Fruit fly (Drosophila melanogaster): ENCODE measurements around the gene CG16719.

The CG16719 gene

DNA sequence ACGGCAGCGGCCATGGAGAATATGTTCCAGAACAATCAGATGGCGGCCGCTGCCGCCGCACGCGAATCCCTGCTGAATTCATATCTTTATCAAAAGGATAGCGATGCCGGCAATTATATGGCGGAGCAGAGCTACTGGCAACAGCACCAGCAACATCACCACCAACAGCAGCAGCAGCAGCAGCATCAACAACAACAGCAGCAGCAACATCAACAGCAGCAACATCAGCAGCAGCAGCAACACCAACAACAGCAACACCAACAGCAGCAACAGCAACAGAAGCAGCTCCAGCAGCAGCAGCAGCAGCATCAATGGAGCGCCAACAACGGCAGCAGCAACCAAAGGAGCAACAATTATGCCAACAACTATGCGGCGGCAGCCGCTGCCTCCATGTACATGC, 23.8 kb downstream of the CG16719 start:
- no peak for TF ChIP-seq CTCF (optimal IDR thresholded peaks at IDR 0.05)
- TF ChIP-seq CG8478 (optimal IDR thresholded peaks at IDR 0.05): no peak

DNA sequence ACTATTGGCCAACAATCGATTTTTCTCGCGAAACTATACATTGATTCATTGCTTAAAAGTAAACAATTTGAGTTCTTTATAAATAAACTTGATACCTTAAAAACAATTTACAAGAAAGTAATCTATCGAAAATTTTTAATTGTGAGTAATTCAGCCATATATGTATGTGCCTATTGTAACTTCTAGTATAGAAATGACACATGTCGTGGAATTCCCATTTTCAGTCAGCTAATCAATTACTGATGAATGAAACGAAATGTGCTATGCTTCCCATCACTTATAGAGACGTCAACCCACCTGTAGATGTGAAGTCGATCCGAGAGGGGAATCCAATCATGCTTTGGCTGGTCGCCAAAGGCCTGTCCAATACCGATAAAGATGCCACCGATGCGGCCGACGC, 26.2 kb downstream of the CG16719 start:
- TF ChIP-seq CG8478 (optimal IDR thresholded peaks at IDR 0.05) (no peak), CTCF (optimal IDR thresholded peaks at IDR 0.05) (no peak)

DNA sequence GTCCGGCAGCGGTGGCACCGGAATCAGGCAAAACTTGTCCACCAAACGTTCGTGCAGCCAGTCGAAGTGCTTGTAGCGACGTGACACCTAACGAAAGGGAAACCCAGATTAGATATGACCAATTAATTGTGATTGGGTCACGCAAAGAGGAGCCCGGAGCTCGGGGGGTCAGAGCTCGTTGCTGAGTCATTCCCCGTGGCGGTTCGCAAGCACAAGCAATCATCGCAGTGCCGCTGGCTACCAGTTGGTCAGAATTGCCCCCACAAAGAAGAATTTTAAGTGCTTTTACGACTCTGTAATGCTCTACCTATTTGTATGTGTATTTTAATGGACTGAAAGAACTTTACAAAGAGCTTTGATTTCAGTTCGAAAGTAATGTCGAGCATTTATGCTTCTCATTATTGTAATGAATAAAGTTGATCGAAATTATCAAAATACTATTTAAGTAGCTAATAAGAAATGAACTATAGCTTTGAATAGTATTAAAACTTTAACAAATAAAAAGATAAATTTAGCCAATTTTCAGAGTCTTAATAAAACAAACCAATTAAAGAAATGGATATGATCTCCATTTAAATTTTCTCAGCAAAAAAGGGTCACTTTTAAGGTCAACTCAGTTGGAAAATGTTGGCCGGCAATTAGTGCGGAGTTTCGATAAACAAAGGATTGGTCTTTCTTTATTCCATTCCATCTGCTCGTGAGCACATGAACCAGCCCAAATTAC, 27.3 kb downstream of the CG16719 start:
- no peak for TF ChIP-seq CTCF (optimal IDR thresholded peaks at IDR 0.05)
- TF ChIP-seq CG8478 (optimal IDR thresholded peaks at IDR 0.05): no peak

DNA sequence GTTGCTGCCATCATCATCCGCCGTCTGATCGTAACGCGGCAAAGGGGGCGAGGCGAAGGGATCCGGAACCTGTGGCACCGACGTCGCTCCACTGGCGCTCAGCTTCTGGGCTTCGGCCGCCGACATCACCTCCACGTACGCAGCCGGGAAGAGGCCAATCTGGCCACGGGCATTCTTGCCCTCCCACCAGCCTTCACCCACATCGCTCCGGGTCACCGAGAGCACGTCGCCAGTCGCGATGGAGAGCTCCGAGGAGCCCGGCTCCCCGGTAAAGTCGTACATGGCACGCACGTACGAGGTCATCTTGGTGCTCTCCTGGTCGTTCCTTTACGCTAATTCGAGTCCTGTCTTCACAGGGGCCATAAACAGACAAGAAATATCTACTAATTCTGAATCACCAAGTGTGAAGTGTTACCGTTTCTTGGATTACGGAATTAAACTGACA, 28.4 kb downstream of the CG16719 start, which contains the start of gene SH3PX1:
Gene SH3PX1 (minus strand): TSS at position 445 of the 445 bp plus-strand sequence.
- TF ChIP-seq CG8478 (optimal IDR thresholded peaks at IDR 0.05) (no peak), CTCF (optimal IDR thresholded peaks at IDR 0.05) (no peak)

DNA sequence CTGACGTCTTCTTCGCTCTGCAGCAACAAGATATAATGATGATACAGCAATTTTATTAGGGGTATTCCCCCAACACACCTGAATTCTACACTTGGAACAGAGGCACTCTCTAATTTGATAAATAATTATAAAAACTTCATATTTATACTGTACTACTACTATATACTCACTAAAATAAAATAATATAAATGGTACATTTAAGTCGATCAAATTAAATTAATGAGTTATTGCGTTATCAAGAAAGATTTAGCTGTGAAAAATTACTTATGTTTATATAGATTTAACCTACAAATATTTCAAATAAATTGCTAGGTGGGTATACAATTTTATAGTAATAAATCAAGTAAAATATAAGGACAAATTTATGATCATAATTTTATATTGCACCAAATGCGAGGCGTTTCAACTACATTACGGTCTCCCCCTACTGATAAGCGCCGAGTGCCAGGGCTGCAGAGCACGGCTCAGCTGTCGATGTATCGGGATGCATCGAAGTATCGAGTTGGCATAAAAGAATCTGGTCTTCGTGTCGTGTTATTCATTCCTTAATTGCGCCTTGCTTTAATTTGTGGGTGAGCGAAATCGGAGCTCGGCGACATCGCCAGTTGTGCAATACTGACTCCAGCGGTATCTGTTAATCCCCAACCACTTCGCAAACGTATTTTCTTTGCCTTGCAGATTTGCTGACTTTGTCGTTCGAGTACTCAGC, 29.0 kb downstream of the CG16719 start, which contains the start of gene vsg:
Gene vsg (plus strand): TSS at position 497 of the 709 bp plus-strand sequence.
- TF ChIP-seq CG8478 (optimal IDR thresholded peaks at IDR 0.05) (no peak), CTCF (optimal IDR thresholded peaks at IDR 0.05) (no peak)

DNA sequence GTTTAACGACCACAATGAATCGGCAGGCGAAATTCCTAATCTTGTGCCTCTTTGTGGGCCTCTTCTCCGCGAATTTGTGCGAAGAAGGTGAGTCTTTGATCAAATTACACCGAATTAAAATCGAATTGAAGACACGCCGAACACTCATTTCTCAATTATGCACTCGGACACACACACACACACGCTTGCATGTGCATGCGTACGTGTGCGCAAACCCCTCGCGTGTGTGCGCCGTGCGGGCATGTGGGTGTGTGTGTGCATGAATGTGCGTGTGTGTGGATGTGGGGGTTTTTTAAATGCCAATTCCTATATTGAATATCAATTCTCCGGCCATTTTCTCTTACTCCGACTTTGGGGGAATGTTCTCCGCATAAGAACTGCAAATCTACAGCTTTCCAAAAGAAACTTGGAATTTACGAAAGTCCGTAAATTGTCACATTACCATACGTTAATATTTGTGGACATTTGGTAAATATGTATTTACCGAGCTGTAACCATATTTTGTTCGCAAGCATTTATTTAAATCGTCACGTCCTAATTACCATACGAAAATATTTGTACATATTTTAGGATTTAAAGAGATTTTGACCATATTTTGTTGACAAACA, 29.7 kb downstream of the CG16719 start:
- TF ChIP-seq CG8478 (optimal IDR thresholded peaks at IDR 0.05) (no peak), CTCF (optimal IDR thresholded peaks at IDR 0.05) (no peak)

DNA sequence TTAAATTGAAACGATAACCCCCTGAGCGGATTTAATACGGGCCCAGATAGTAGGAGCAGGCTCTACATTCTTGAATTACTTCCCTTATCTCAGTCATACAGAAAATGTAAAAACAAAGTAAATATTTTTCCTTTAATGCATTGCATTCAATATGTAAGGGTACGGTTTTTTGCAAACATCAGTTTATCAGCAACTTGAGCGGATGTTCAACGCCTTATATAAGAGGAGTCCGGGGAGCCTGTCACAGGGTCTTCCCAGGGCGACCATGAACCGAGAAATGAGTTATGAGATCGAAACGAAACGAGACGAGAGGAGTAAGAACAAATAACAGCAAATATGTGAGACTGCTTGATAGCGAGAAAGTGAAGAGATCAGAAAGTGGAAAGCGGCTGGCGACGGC, 31.6 kb downstream of the CG16719 start:
- TF ChIP-seq CTCF (optimal IDR thresholded peaks at IDR 0.05) (no peak), CG8478 (optimal IDR thresholded peaks at IDR 0.05) (no peak)

DNA sequence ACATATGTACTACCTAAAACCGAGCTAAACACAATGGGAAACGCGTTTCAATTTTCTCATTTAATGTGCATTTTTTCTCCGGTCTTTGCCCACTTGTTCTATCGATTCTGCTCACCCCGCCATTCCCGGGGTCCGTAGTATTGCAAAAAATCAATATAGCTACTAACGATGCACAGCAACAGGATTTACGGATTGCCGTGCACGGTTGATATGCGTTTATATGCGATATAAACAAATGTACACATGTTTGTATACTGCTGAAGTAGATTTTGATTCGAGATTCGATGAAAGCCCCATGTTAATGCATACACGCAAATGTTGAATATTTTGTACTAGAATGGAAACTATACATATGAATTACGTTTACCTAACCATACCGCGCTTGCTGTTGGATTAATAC, 32.1 kb downstream of the CG16719 start:
- no peak for TF ChIP-seq CG8478 (optimal IDR thresholded peaks at IDR 0.05)
- TF ChIP-seq CTCF (optimal IDR thresholded peaks at IDR 0.05): no peak

DNA sequence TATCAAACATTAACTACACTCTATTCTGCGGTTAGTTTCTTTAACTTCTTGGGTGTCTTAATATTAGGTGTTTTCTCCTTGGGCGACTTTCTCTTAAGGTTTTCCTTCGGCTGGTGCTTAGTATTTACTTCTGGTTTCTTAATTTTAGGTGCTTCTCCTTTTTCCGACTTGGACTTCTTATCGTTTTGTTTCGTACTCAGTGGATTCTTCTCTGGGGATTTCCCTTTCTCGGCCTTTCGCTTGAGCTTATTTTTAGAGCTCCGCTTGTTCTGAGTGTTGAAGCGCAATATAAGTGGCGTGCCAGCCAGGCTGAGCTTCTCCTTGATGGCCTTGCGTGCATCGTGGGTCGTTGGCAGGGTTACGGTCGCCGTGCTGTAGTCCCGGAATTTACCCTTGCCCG, 32.9 kb downstream of the CG16719 start:
- TF ChIP-seq CTCF (optimal IDR thresholded peaks at IDR 0.05): no peak
- no peak for TF ChIP-seq CG8478 (optimal IDR thresholded peaks at IDR 0.05)

DNA sequence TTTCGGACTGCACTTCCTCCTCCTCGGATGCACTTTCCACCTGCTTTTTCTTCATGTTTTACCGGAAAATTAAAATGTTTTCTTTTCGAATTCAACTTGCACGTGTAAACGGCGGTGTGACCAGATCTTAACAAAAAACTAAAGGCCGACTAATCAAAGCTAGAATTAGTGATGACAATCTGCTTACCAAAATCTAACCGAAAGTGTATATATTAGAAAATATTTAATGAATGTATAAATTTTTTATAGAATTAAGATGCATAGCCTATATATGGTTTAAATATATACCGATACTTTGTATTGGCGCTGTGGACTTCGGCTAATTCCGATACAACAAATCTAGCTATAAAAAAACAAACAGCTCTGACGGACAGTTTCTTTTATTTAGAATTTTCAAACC, 34.0 kb downstream of the CG16719 start, which contains the start of the genes CG18178 and CG14174:
Gene CG18178 (minus strand): TSS at position 216 of the 400 bp plus-strand sequence.
Gene CG14174 (plus strand): TSS at position 400 of the 400 bp plus-strand sequence.
- TF ChIP-seq CG8478 (optimal IDR thresholded peaks at IDR 0.05) (no peak), CTCF (optimal IDR thresholded peaks at IDR 0.05) (no peak)

DNA sequence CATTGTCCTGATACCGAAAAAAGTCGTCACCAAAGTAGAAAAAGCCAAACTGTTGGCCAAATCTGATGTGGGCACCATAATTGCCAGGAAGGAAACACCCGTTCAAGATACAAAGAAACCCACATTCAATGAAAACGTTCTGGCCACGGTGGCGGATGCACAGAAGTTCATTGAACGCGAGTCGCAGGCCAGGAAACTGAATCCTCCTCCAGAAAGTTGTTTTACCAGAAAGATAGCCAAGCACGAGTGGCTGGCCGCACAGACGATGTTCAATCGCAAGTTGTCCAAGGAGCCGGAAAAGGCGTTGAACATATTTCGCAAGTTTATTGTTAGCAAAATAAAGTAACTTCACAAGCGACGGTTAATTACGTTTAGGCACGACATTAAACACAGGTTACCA, 35.1 kb downstream of the CG16719 start:
- TF ChIP-seq CTCF (optimal IDR thresholded peaks at IDR 0.05): no peak
- TF ChIP-seq CG8478 (optimal IDR thresholded peaks at IDR 0.05): no peak

DNA sequence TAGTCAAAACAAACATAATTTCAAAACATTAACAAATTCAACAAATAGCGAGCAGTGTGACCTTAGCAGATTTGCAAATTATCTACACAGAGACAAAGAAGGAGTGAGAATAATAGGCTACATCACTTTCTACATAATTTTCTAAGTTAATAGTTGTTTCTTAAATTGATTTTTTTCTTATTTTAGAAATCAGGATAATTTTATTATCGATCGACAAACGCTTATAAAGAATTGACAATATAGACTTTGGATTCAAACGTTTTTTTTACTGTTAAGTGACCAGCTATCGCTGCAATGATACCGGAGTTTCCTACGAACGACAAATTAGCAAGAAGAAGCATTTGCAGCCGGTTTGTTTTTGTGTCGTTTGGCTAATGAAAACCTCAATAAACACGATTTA, 38.1 kb downstream of the CG16719 start, which contains the start of the genes nbs and defl:
Gene nbs (minus strand): TSS at position 87 of the 400 bp plus-strand sequence.
Gene defl (plus strand): TSS at position 316 of the 400 bp plus-strand sequence.
- TF ChIP-seq CTCF (optimal IDR thresholded peaks at IDR 0.05): no peak
- TF ChIP-seq CG8478 (optimal IDR thresholded peaks at IDR 0.05): no peak

DNA sequence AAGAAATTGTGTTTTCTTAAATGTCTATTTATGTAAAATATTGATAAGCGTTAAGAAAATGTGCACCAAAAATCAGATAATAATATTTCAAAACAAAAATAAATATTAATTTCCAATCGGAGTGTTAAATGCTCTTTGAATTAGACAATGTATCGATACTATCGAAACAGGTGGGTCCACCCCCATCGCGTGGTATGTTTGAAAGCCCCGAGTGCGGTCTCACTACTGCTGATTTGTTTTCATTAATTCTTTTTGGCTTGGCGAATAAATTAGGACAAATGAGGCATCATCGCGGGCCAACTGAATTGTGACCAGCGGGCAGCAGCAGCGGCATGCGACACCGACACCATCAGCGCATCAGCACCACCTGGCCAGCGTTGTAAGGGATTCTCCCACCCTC, 41.7 kb downstream of the CG16719 start, which contains the start of gene Naa60:
Gene Naa60 (plus strand): TSS at position 189 of the 400 bp plus-strand sequence.
- TF ChIP-seq CG8478 (optimal IDR thresholded peaks at IDR 0.05) (no peak), CTCF (optimal IDR thresholded peaks at IDR 0.05) (peak in 1 of 2 experiments; percentile 29)

DNA sequence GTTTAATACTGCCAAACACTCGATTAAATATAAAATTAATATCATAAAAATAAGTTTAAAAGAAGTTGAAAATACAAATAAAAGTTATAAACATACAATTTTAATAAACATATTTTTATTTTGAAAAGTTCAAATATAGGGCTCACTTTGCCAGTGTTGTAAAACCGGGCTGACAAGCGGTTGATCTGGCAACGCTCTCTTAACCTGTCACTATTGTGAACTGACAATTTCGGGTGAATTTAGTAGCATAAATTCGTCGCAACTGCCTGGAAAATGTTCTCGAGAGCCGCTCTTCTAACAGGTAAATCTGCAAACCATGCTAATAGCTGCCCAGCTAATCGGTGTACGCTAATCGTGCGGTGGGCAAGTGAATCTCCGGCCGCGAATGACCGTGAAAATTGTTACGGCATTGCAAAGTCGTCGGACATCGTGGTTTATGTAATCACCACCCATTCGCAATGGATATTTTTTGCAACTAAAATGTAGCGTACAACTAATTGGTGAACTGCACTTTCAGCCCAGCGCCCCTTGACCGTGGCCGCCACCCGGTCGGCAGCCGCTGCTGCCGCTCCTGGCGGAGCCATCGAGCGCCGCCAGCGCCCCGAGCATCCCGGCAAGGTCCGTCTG, 44.9 kb downstream of the CG16719 start, which contains the start of gene ATPsynB:
Gene ATPsynB (plus strand): TSS at position 205 of the 627 bp plus-strand sequence.
- TF ChIP-seq CG8478 (optimal IDR thresholded peaks at IDR 0.05) (no peak), CTCF (optimal IDR thresholded peaks at IDR 0.05) (peak in 1 of 2 experiments; percentile 25)

DNA sequence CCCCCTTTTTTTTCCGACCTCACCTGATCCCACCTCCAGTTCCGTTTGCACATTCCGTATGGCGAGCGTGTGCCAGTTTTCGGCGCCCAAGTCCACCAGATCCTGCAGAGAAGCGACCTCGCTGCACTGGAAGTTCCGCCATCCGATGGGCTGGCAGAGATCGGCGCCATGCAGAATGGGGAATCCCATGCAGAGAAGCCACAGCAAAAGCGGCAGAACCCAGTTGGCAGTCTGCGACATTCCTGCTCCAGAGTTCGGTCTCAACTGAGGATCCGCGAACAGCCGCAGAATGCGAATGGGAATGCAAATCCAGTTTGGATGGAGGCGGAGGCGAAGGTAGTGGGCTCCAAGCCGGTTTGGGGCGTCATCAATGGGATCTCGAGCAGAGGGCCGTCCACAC, 48.6 kb downstream of the CG16719 start, which contains the start of gene CG6749:
Gene CG6749 (minus strand): TSS at position 245 of the 400 bp plus-strand sequence.
- TF ChIP-seq CTCF (optimal IDR thresholded peaks at IDR 0.05): no peak
